Fruit fly (Drosophila melanogaster): ENCODE results near the gene CG32388.

DNA sequence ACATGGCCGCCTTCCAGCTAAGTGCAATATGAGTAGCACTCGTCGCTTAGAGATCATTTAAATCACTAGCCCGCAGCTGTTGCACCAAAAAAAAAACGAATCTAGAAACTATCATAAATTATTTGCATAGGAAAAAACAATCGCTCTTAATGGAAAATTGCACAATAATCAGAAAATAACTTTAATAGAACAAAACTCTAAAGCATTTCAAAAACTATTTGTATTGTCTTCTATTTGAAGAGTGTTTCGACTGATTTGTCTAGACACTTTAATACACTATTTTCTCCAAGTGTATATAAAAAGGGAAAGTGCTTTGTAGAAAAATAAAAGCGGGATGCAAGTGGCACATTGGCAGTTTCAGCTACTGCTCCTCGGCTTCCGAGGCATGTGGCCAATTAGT is 22.0 kb upstream of the CG32388 start:
- TF ChIP-seq Sox14 (GFP tag; optimal IDR thresholded peaks at IDR 0.05) (no peak), ss (GFP tag; optimal IDR thresholded peaks at IDR 0.05) (no peak), fd59A (GFP tag; optimal IDR thresholded peaks at IDR 0.05) (no peak), vri (GFP tag; optimal IDR thresholded peaks at IDR 0.05) (no peak), CG4318 (GFP tag; optimal IDR thresholded peaks at IDR 0.05) (no peak), Lpt (GFP tag; optimal IDR thresholded peaks at IDR 0.05) (no peak), fkh (GFP tag; optimal IDR thresholded peaks at IDR 0.05) (no peak), Hr4 (GFP tag; optimal IDR thresholded peaks at IDR 0.05) (peak; percentile 45), salr (GFP tag; optimal IDR thresholded peaks at IDR 0.05) (peak in 1 of 2 experiments; percentile 20)

Measured in whole organism, prepupa.